Worm (Caenorhabditis elegans): ENCODE data around the gene col-174.
A peak's percentile ranks its signal among the peaks of the same experiment; 100 is the strongest.

The col-174 gene

DNA sequence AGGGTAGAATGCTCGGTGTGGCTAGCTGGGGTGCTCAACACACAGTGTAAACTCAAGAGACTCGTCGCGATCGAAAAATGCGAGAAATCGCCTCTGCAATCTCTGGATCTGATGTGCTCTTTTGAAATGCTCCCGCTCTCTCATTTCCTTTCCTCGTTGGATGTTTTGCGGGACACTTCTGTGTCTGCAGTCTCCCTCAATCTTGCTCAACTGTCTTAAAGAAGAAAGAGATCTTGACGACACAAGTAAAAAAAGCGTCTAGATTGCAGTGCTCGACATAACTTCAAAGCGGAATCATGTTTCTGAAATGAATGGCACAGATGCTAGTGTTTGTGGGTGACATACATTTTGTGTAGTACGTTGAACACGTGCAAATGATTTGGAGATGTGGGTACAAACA, 27.0 kb downstream of the col-174 start:
- peak; percentile 7 for TF ChIP-seq cog-1 (tag; optimal IDR thresholded peaks at IDR 0.05)
- no peak for TF ChIP-seq klf-2 (GFP tag; conservative IDR thresholded peaks at IDR 0.05)

- TF ChIP-seq ref-1 (GFP tag; conservative IDR thresholded peaks at IDR 0.05) (no peak), ztf-29 (GFP tag; IDR thresholded peaks at IDR 0.05) (no peak), klf-2 (GFP tag; conservative IDR thresholded peaks at IDR 0.05) (no peak), cog-1 (tag; optimal IDR thresholded peaks at IDR 0.05) (no peak), flt-1 (GFP tag; IDR thresholded peaks at IDR 0.05) (no peak), T22C8.4 (GFP tag; IDR thresholded peaks at IDR 0.05) (no peak), med-1 (GFP tag; optimal IDR thresholded peaks at IDR 0.05; ENCODE audit: insufficient read depth) (no peak), ztf-23 (GFP tag; IDR thresholded peaks at IDR 0.05) (no peak), tab-1 (GFP tag; IDR thresholded peaks at IDR 0.05) (no peak)
Measured at ce11 chrX:7575939-7576338, 29.3 kb downstream of the col-174 start.

ce11 chrX:7577458-7578158, 31.0 kb downstream of the col-174 start:
- TF ChIP-seq ref-1 (GFP tag; conservative IDR thresholded peaks at IDR 0.05) (no peak), med-1 (GFP tag; optimal IDR thresholded peaks at IDR 0.05; ENCODE audit: insufficient read depth) (no peak), ztf-29 (GFP tag; IDR thresholded peaks at IDR 0.05) (no peak), T22C8.4 (GFP tag; IDR thresholded peaks at IDR 0.05) (no peak), tab-1 (GFP tag; IDR thresholded peaks at IDR 0.05) (no peak), klf-2 (GFP tag; conservative IDR thresholded peaks at IDR 0.05) (no peak), flt-1 (GFP tag; IDR thresholded peaks at IDR 0.05) (no peak), ztf-23 (GFP tag; IDR thresholded peaks at IDR 0.05) (no peak), cog-1 (tag; optimal IDR thresholded peaks at IDR 0.05) (no peak)

DNA sequence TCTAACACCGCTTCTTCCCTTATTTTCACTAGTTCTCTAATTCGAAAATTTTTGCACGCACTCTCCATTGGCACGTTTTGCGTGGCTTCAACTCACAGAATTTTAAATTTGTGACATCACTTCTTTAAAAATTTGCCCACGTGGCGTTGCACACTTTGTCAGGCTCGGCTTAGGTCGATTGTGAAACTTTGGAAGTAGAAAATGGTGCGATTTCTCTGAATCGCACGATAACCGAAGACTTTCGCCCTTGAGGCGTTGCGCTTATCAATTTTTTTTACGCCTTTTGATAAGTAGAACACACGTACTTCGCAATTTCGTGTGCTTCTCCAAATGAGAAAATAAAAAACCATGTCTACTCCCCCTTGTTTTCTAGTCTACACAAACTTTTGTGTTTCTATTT, 31.7 kb downstream of the col-174 start:
- no peak for TF ChIP-seq ztf-23 (GFP tag; IDR thresholded peaks at IDR 0.05)

DNA sequence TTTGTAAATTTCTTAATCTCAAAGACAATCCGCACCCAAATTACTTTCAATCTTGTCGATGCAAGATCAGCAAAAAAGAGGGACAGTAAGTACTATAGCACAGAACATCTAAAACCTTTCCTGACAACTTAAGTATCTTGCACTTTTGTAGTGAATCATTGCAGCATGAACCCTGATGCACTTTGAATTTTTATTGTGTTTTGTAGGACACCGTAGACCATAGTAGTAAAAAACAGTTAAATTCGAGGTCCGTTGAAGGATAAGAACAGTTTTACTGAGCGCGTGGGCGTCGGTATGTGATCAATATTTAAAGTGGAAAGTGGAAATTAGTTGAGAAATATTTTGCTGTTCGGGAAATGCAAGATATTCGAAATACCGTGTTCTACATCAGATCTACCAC, 35.6 kb downstream of the col-174 start:
- TF ChIP-seq T22C8.4 (GFP tag; IDR thresholded peaks at IDR 0.05) (no peak), med-1 (GFP tag; optimal IDR thresholded peaks at IDR 0.05; ENCODE audit: insufficient read depth) (no peak), ztf-29 (GFP tag; IDR thresholded peaks at IDR 0.05) (no peak), ztf-23 (GFP tag; IDR thresholded peaks at IDR 0.05) (no peak), cog-1 (tag; optimal IDR thresholded peaks at IDR 0.05) (no peak)

ce11 chrX:7583930-7584329, 37.3 kb downstream of the col-174 start:
- TF ChIP-seq med-1 (GFP tag; optimal IDR thresholded peaks at IDR 0.05; ENCODE audit: insufficient read depth): no peak
- no peak for TF ChIP-seq flt-1 (GFP tag; IDR thresholded peaks at IDR 0.05)
- TF ChIP-seq klf-2 (GFP tag; conservative IDR thresholded peaks at IDR 0.05): no peak
- TF ChIP-seq ref-1 (GFP tag; conservative IDR thresholded peaks at IDR 0.05): no peak
- TF ChIP-seq tab-1 (GFP tag; IDR thresholded peaks at IDR 0.05): no peak
- no peak for TF ChIP-seq ztf-23 (GFP tag; IDR thresholded peaks at IDR 0.05)
- no peak for TF ChIP-seq cog-1 (tag; optimal IDR thresholded peaks at IDR 0.05)
- TF ChIP-seq T22C8.4 (GFP tag; IDR thresholded peaks at IDR 0.05): no peak
- TF ChIP-seq ztf-29 (GFP tag; IDR thresholded peaks at IDR 0.05): no peak

- TF ChIP-seq ztf-29 (GFP tag; IDR thresholded peaks at IDR 0.05) (no peak), cog-1 (tag; optimal IDR thresholded peaks at IDR 0.05) (no peak), med-1 (GFP tag; optimal IDR thresholded peaks at IDR 0.05; ENCODE audit: insufficient read depth) (no peak), T22C8.4 (GFP tag; IDR thresholded peaks at IDR 0.05) (no peak), ztf-23 (GFP tag; IDR thresholded peaks at IDR 0.05) (no peak), flt-1 (GFP tag; IDR thresholded peaks at IDR 0.05) (no peak), tab-1 (GFP tag; IDR thresholded peaks at IDR 0.05) (no peak), ref-1 (GFP tag; conservative IDR thresholded peaks at IDR 0.05) (no peak), klf-2 (GFP tag; conservative IDR thresholded peaks at IDR 0.05) (no peak)
Measured at ce11 chrX:7585610-7586259, 39.1 kb downstream of the col-174 start, which contains the start of gene adt-2. adt-2 (plus strand) TSS chrX:7586209.

- TF ChIP-seq cog-1 (tag; optimal IDR thresholded peaks at IDR 0.05): no peak
- TF ChIP-seq klf-2 (GFP tag; conservative IDR thresholded peaks at IDR 0.05): no peak
- no peak for TF ChIP-seq T22C8.4 (GFP tag; IDR thresholded peaks at IDR 0.05)
- no peak for TF ChIP-seq med-1 (GFP tag; optimal IDR thresholded peaks at IDR 0.05; ENCODE audit: insufficient read depth)
- no peak for TF ChIP-seq ztf-29 (GFP tag; IDR thresholded peaks at IDR 0.05)
- TF ChIP-seq ref-1 (GFP tag; conservative IDR thresholded peaks at IDR 0.05): no peak
- no peak for TF ChIP-seq ztf-23 (GFP tag; IDR thresholded peaks at IDR 0.05)
- TF ChIP-seq tab-1 (GFP tag; IDR thresholded peaks at IDR 0.05): no peak
- no peak for TF ChIP-seq flt-1 (GFP tag; IDR thresholded peaks at IDR 0.05)
Measured at ce11 chrX:7586588-7586987, 40.0 kb downstream of the col-174 start.

- TF ChIP-seq ztf-29 (GFP tag; IDR thresholded peaks at IDR 0.05) (no peak), tab-1 (GFP tag; IDR thresholded peaks at IDR 0.05) (no peak), med-1 (GFP tag; optimal IDR thresholded peaks at IDR 0.05; ENCODE audit: insufficient read depth) (no peak), klf-2 (GFP tag; conservative IDR thresholded peaks at IDR 0.05) (no peak), flt-1 (GFP tag; IDR thresholded peaks at IDR 0.05) (no peak), ref-1 (GFP tag; conservative IDR thresholded peaks at IDR 0.05) (no peak), ztf-23 (GFP tag; IDR thresholded peaks at IDR 0.05) (no peak), T22C8.4 (GFP tag; IDR thresholded peaks at IDR 0.05) (no peak), cog-1 (tag; optimal IDR thresholded peaks at IDR 0.05) (no peak)
Measured at ce11 chrX:7587741-7588235, 41.2 kb downstream of the col-174 start.

- no peak for TF ChIP-seq klf-2 (GFP tag; conservative IDR thresholded peaks at IDR 0.05)
- no peak for TF ChIP-seq flt-1 (GFP tag; IDR thresholded peaks at IDR 0.05)
- no peak for TF ChIP-seq ztf-23 (GFP tag; IDR thresholded peaks at IDR 0.05)
- no peak for TF ChIP-seq cog-1 (tag; optimal IDR thresholded peaks at IDR 0.05)
Measured at ce11 chrX:7590756-7591155, 44.1 kb downstream of the col-174 start.

All from whole organism, midembryonic.